Worm (Caenorhabditis elegans) whole organism, early embryonic: ENCODE results near the gene nhr-120.

Experiments used
- B0310.2 ChIP-seq: sonication (generic microtip); optimal IDR thresholded peaks from 2 replicates; lab custom pipeline; 2016; ENCODE audit warnings: mild to moderate bottlenecking, missing genetic modification characterization, missing compliant biosample characterization
- F13C5.2 ChIP-seq: sonication (generic microtip); optimal IDR thresholded peaks from 2 replicates; lab custom pipeline; 2017; ENCODE audit warnings: mild to moderate bottlenecking, missing genetic modification characterization, inconsistent platforms, missing compliant biosample characterization
- aly-1 ChIP-seq: sonication (generic microtip); optimal IDR thresholded peaks from 2 replicates; lab custom pipeline; 2016; ENCODE audit warnings: missing genetic modification characterization, missing compliant biosample characterization
- ama-1 ChIP-seq: fragments of 150-350 bp; optimal IDR thresholded peaks from 2 replicates; lab custom pipeline; 2014
- ceh-13 ChIP-seq: fragments of 200-800 bp; sonication (Bioruptor generic); optimal IDR thresholded peaks from 2 replicates; lab custom pipeline; 2018; ENCODE audit warnings: mild to moderate bottlenecking, missing genetic modification characterization, missing compliant biosample characterization
- ceh-36 ChIP-seq: sonication (generic microtip); optimal IDR thresholded peaks from 2 replicates; lab custom pipeline; 2016; ENCODE audit warnings: missing genetic modification characterization, inconsistent platforms, missing compliant biosample characterization
- ets-7 ChIP-seq: sonication (generic microtip); optimal IDR thresholded peaks from 2 replicates; lab custom pipeline; 2016; ENCODE audit warnings: missing genotype, missing genetic modification characterization, missing compliant biosample characterization
- flt-1 ChIP-seq: fragments of 200-800 bp; sonication (Bioruptor generic); IDR thresholded peaks from 2 replicates; pipeline ENCODE4 v1.3.6; 2022; ENCODE audit warnings: missing genetic modification characterization, missing compliant biosample characterization
- hmbx-1 ChIP-seq: sonication (generic microtip); optimal IDR thresholded peaks from 2 replicates; lab custom pipeline; 2016; ENCODE audit warnings: mild to moderate bottlenecking, missing genetic modification characterization, missing compliant biosample characterization
- hmg-4 ChIP-seq: fragments of 200-800 bp; sonication (Bioruptor generic); optimal IDR thresholded peaks from 2 replicates; lab custom pipeline; 2018; ENCODE audit warnings: mild to moderate bottlenecking, missing genetic modification characterization, missing compliant biosample characterization
- hnd-1 ChIP-seq: sonication (generic microtip); optimal IDR thresholded peaks from 2 replicates; lab custom pipeline; 2016; ENCODE audit warnings: missing genetic modification characterization, missing compliant biosample characterization
- pes-1 ChIP-seq: fragments of 200-800 bp; sonication (Bioruptor generic); IDR thresholded peaks from 2 replicates; pipeline ENCODE4 v1.3.6; 2022; ENCODE audit warnings: missing genetic modification reagents, missing genetic modification characterization, missing compliant biosample characterization
- scrt-1 ChIP-seq: fragments of 200-800 bp; sonication (Bioruptor generic); IDR thresholded peaks from 2 replicates; pipeline ENCODE4 v1.3.6; 2022; ENCODE audit warnings: missing genetic modification characterization, missing compliant biosample characterization
- sea-1 ChIP-seq: fragments of 200-800 bp; sonication (Bioruptor generic); conservative IDR thresholded peaks from 2 replicates; pipeline ENCODE4 v1.3.6; 2022; ENCODE audit warnings: missing genetic modification characterization, missing compliant biosample characterization
- tbx-11 ChIP-seq: fragments of 200-800 bp; sonication (Bioruptor generic); IDR thresholded peaks from 2 replicates; pipeline ENCODE4 v1.3.6; 2022; ENCODE audit warnings: missing genetic modification characterization, missing compliant biosample characterization
- tbx-37 ChIP-seq: fragments of 200-800 bp; sonication (Bioruptor generic); conservative IDR thresholded peaks from 2 replicates; pipeline ENCODE4 v1.3.6; 2022; ENCODE audit warnings: missing genetic modification reagents, missing genetic modification characterization, missing compliant biosample characterization
- tra-4 ChIP-seq: sonication (generic microtip); optimal IDR thresholded peaks from 2 replicates; lab custom pipeline; 2017; ENCODE audit warnings: missing genetic modification characterization, missing compliant biosample characterization

Gene nhr-120

DNA sequence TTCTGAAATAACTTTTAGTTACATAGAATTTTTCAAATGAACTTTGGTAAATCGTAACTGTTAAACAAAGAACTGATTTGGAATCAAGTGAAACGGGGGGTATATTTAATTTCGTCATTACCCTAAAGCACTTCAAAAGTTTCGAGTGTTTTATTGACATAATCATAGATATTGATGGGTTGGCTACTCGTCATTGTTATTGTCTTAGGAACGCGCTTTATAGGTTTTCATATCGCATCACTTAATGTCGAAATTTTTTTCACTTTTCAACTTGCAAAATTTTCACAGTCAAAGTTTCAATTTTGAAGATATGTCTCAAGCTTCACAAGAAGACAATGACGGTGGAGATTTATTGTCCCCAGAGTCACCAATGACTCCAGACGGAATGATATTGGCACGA is 21.7 kb downstream of the nhr-120 start, which contains the start of gene kqt-1:
TSS of gene kqt-1 (plus strand) at position 301 of the 400 bp plus-strand sequence.
- no peak for TF ChIP-seq F13C5.2 (tag; lab: Kevin White, UChicago)
- no peak for TF ChIP-seq hnd-1 (tag; lab: Kevin White, UChicago)
- no peak for TF ChIP-seq aly-1 (tag; lab: Kevin White, UChicago)
- TF ChIP-seq flt-1 = no peak

- TF ChIP-seq aly-1 (tag; lab: Kevin White, UChicago) = no peak
- 0 out of 2 replicates have a peak, but pooled peaks have one; percentile 57 for TF ChIP-seq sea-1 (GFP tag; lab: Robert Waterston, UW)
Observed at ce11 chrX:6617622-6618021, 22.8 kb downstream of the nhr-120 start.

- TF ChIP-seq F13C5.2 (tag; lab: Kevin White, UChicago) (no peak), tbx-37 (GFP tag; lab: Robert Waterston, UW) (no peak), scrt-1 (GFP tag; lab: Robert Waterston, UW) (no peak), hmbx-1 (tag; lab: Kevin White, UChicago) (no peak), hnd-1 (tag; lab: Kevin White, UChicago) (no peak), ceh-36 (tag; lab: Kevin White, UChicago) (no peak), sea-1 (GFP tag; lab: Robert Waterston, UW) (no peak), ets-7 (tag; lab: Kevin White, UChicago) (no peak), B0310.2 (no peak), tra-4 (tag; lab: Kevin White, UChicago) (no peak), flt-1 (no peak), hmg-4 (no peak), ama-1 (lab: Kevin White, UChicago) (no peak), ceh-13 (GFP tag; lab: Kevin White, UChicago) (no peak), pes-1 (GFP tag; lab: Robert Waterston, UW) (no peak), aly-1 (tag; lab: Kevin White, UChicago) (no peak), tbx-11 (GFP tag; lab: Robert Waterston, UW) (no peak)
Observed at ce11 chrX:6613537-6613936, 26.9 kb downstream of the nhr-120 start.

DNA sequence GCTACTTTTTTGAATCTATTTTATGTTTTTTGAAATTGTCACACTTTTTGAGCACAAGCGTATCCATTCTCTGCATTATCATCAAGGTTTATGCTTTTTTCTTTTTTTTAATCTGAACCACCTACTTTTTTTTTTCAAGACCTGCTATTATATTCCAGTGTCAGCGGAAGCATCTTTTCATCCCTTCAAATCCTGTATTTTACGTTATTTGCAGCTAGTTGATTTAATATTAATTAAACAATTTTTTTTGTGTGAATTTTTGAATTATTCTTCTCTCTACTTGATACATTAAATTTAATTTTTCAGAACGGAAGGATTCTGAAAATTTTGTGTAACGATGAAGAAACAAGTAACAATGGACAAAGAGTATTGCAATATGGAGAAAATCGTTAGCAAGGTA is 30.7 kb downstream of the nhr-120 start, which contains the start of gene C25B8.8:
TSS of gene C25B8.8 (plus strand) at position 301 of the 400 bp plus-strand sequence.
- no peak for TF ChIP-seq ceh-36 (tag; lab: Kevin White, UChicago)
- no peak for TF ChIP-seq pes-1 (GFP tag; lab: Robert Waterston, UW)
- TF ChIP-seq ama-1 (lab: Kevin White, UChicago) = no peak
- no peak for TF ChIP-seq hmbx-1 (tag; lab: Kevin White, UChicago)
- no peak for TF ChIP-seq flt-1
- no peak for TF ChIP-seq ceh-13 (GFP tag; lab: Kevin White, UChicago)
- no peak for TF ChIP-seq hmg-4
- TF ChIP-seq F13C5.2 (tag; lab: Kevin White, UChicago) = no peak
- TF ChIP-seq sea-1 (GFP tag; lab: Robert Waterston, UW) = no peak
- TF ChIP-seq B0310.2 = no peak
- TF ChIP-seq tbx-11 (GFP tag; lab: Robert Waterston, UW) = no peak
- TF ChIP-seq ets-7 (tag; lab: Kevin White, UChicago) = no peak
- TF ChIP-seq aly-1 (tag; lab: Kevin White, UChicago) = no peak
- TF ChIP-seq scrt-1 (GFP tag; lab: Robert Waterston, UW) = no peak
- no peak for TF ChIP-seq tra-4 (tag; lab: Kevin White, UChicago)
- no peak for TF ChIP-seq hnd-1 (tag; lab: Kevin White, UChicago)
- no peak for TF ChIP-seq tbx-37 (GFP tag; lab: Robert Waterston, UW)

- TF ChIP-seq ceh-36 (tag; lab: Kevin White, UChicago) (no peak), hmg-4 (no peak), hnd-1 (tag; lab: Kevin White, UChicago) (no peak), B0310.2 (no peak), flt-1 (no peak), hmbx-1 (tag; lab: Kevin White, UChicago) (no peak), tra-4 (tag; lab: Kevin White, UChicago) (no peak), ceh-13 (GFP tag; lab: Kevin White, UChicago) (no peak), tbx-37 (GFP tag; lab: Robert Waterston, UW) (no peak), aly-1 (tag; lab: Kevin White, UChicago) (no peak), tbx-11 (GFP tag; lab: Robert Waterston, UW) (no peak), F13C5.2 (tag; lab: Kevin White, UChicago) (no peak), sea-1 (GFP tag; lab: Robert Waterston, UW) (no peak), ets-7 (tag; lab: Kevin White, UChicago) (no peak), pes-1 (GFP tag; lab: Robert Waterston, UW) (no peak), ama-1 (lab: Kevin White, UChicago) (no peak)
Observed at ce11 chrX:6609251-6609650, 31.2 kb downstream of the nhr-120 start.

DNA sequence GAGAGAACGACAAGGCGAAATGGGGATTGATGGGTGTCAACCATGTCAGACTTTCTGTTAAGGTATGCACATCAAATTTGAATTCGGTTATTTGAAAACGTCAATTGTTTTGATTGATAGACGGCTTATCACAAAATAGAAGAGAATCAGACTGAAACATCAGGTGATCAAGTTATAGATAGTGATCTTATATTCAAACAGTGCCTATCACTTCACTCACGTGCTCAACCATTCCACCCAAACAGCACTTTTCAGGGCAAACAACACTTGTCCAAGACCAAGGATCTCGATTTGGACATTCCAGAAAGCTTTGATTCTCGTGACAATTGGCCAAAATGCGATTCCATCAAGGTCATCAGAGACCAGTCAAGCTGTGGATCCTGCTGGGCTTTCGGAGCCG is 32.8 kb downstream of the nhr-120 start:
- TF ChIP-seq ets-7 (tag; lab: Kevin White, UChicago) (no peak), scrt-1 (GFP tag; lab: Robert Waterston, UW) (no peak), F13C5.2 (tag; lab: Kevin White, UChicago) (no peak), flt-1 (no peak), hnd-1 (tag; lab: Kevin White, UChicago) (no peak), ama-1 (lab: Kevin White, UChicago) (no peak), hmbx-1 (tag; lab: Kevin White, UChicago) (no peak), tra-4 (tag; lab: Kevin White, UChicago) (no peak), pes-1 (GFP tag; lab: Robert Waterston, UW) (no peak), aly-1 (tag; lab: Kevin White, UChicago) (no peak), ceh-13 (GFP tag; lab: Kevin White, UChicago) (no peak), hmg-4 (no peak), sea-1 (GFP tag; lab: Robert Waterston, UW) (no peak)

ce11 chrX:6606991-6607390 is 33.4 kb downstream of the nhr-120 start, which contains the start of gene cpr-6:
Gene cpr-6 (plus strand): TSS chrX:6607207.
- TF ChIP-seq ama-1 (lab: Kevin White, UChicago) = no peak
- TF ChIP-seq pes-1 (GFP tag; lab: Robert Waterston, UW) = no peak
- no peak for TF ChIP-seq ceh-36 (tag; lab: Kevin White, UChicago)
- no peak for TF ChIP-seq hmbx-1 (tag; lab: Kevin White, UChicago)
- TF ChIP-seq tbx-11 (GFP tag; lab: Robert Waterston, UW) = no peak
- no peak for TF ChIP-seq aly-1 (tag; lab: Kevin White, UChicago)
